Fruit fly (Drosophila melanogaster) whole organism, embryonic: ENCODE data around the gene Synd.

Source experiments
- ATbp ChIP-seq: fragments of 200-800 bp; sonication (Bioruptor generic); optimal IDR thresholded peaks from 2 replicates; lab custom pipeline; 2017; ENCODE audit warnings: missing biosample characterization, mild to moderate bottlenecking, missing genetic modification characterization, missing genetic modification reagents
- Abd-B ChIP-seq: fragments of 200-800 bp; sonication (Bioruptor generic); optimal IDR thresholded peaks from 2 replicates; lab custom pipeline; 2018; ENCODE audit warnings: missing biosample characterization, mild to moderate bottlenecking, missing genetic modification characterization, moderate library complexity
- Atf6 ChIP-seq: fragments of 200-800 bp; sonication (Bioruptor generic); IDR thresholded peaks from 2 replicates; pipeline ENCODE4 v1.3.6; 2022; ENCODE audit warnings: missing biosample characterization, missing genetic modification characterization
- CG10366 ChIP-seq: fragments of 200-800 bp; sonication (Bioruptor generic); IDR thresholded peaks from 2 replicates; pipeline ENCODE4 v1.3.6; 2022; ENCODE audit warnings: missing biosample characterization, missing genetic modification characterization
- CG10462 ChIP-seq: fragments of 200-800 bp; sonication (Bioruptor generic); optimal IDR thresholded peaks from 2 replicates; lab custom pipeline; 2016; ENCODE audit warnings: missing biosample characterization, missing genetic modification characterization
- CG11695 ChIP-seq: fragments of 200-800 bp; sonication (Bioruptor generic); IDR thresholded peaks from 3 replicates; pipeline ENCODE4 v1.3.6; 2022; ENCODE audit warnings: missing biosample characterization, missing genetic modification characterization
- CG12391 ChIP-seq: fragments of 200-800 bp; sonication (Bioruptor generic); optimal IDR thresholded peaks from 3 replicates; lab custom pipeline; 2018; ENCODE audit warnings: missing biosample characterization, mild to moderate bottlenecking, missing genetic modification characterization, moderate library complexity
- CG14014 ChIP-seq: fragments of 200-800 bp; sonication (Bioruptor generic); IDR thresholded peaks from 2 replicates; pipeline ENCODE4 v1.3.6; 2022; ENCODE audit warnings: missing biosample characterization, missing genetic modification characterization
- CG1602 ChIP-seq: fragments of 200-800 bp; sonication (Bioruptor generic); optimal IDR thresholded peaks from 3 replicates; lab custom pipeline; 2016; ENCODE audit warnings: missing biosample characterization, missing genetic modification characterization
- CG17328 ChIP-seq: fragments of 200-800 bp; sonication (Bioruptor generic); IDR thresholded peaks from 2 replicates; pipeline ENCODE4 v1.3.6; 2022; ENCODE audit warnings: missing biosample characterization, missing genetic modification characterization
- CG17359 ChIP-seq: fragments of 200-800 bp; sonication (Bioruptor generic); optimal IDR thresholded peaks from 3 replicates; lab custom pipeline; 2018; ENCODE audit warnings: missing biosample characterization, mild to moderate bottlenecking, missing genetic modification characterization, moderate library complexity
- CG1832 ChIP-seq: fragments of 200-800 bp; sonication (Bioruptor generic); optimal IDR thresholded peaks from 2 replicates; lab custom pipeline; 2017; ENCODE audit warnings: missing biosample characterization, mild to moderate bottlenecking, missing genetic modification characterization, inconsistent platforms
- CG2199 ChIP-seq: fragments of 200-800 bp; sonication (Bioruptor generic); IDR thresholded peaks from 3 replicates; pipeline ENCODE4 v1.3.6; 2022; ENCODE audit warnings: missing biosample characterization, missing genetic modification characterization
- CG2678 ChIP-seq: fragments of 200-800 bp; sonication (Bioruptor generic); optimal IDR thresholded peaks from 3 replicates; lab custom pipeline; 2019; ENCODE audit warnings: missing biosample characterization, mild to moderate bottlenecking, missing genetic modification characterization, moderate library complexity
- CG2712 ChIP-seq: fragments of 200-800 bp; optimal IDR thresholded peaks from 3 replicates; lab custom pipeline; 2019; ENCODE audit warnings: missing biosample characterization, mild to moderate bottlenecking, missing genetic modification characterization, moderate library complexity
- CG30403 ChIP-seq: fragments of 200-800 bp; sonication (Bioruptor generic); optimal IDR thresholded peaks from 3 replicates; lab custom pipeline; 2016; ENCODE audit warnings: missing biosample characterization, missing genetic modification characterization
- CG31365 ChIP-seq: fragments of 200-800 bp; sonication (Bioruptor generic); optimal IDR thresholded peaks from 2 replicates; lab custom pipeline; 2018; ENCODE audit warnings: missing biosample characterization, mild to moderate bottlenecking, missing genetic modification characterization
- CG3407 ChIP-seq: fragments of 200-800 bp; sonication (Bioruptor generic); optimal IDR thresholded peaks from 2 replicates; lab custom pipeline; 2018; ENCODE audit warnings: missing biosample characterization, mild to moderate bottlenecking, missing genetic modification characterization
- CG4730 ChIP-seq: fragments of 200-800 bp; sonication (Bioruptor generic); IDR thresholded peaks from 2 replicates; pipeline ENCODE4 v1.3.6; 2022; ENCODE audit warnings: missing biosample characterization, missing genetic modification characterization
- CG8388 ChIP-seq: fragments of 200-800 bp; sonication (Bioruptor generic); optimal IDR thresholded peaks from 2 replicates; lab custom pipeline; 2019; ENCODE audit warnings: missing biosample characterization, mild to moderate bottlenecking, missing genetic modification characterization, moderate library complexity
- CG8944 ChIP-seq: fragments of 200-800 bp; sonication (Bioruptor generic); optimal IDR thresholded peaks from 3 replicates; lab custom pipeline; 2016; ENCODE audit warnings: missing biosample characterization, missing genetic modification characterization
- CG9727 ChIP-seq: fragments of 200-800 bp; sonication (Bioruptor generic); optimal IDR thresholded peaks from 3 replicates; lab custom pipeline; 2017; ENCODE audit warnings: missing biosample characterization, mild to moderate bottlenecking, missing genetic modification characterization
- Chrac-16 ChIP-seq: fragments of 200-800 bp; sonication (Bioruptor generic); optimal IDR thresholded peaks from 3 replicates; lab custom pipeline; 2016; ENCODE audit warnings: missing biosample characterization, missing genetic modification characterization
- CoRest ChIP-seq: fragments of 200-800 bp; sonication (Bioruptor generic); optimal IDR thresholded peaks from 3 replicates; lab custom pipeline; 2018; ENCODE audit warnings: missing biosample characterization, mild to moderate bottlenecking, missing genetic modification characterization, moderate library complexity
- Drgx ChIP-seq: fragments of 200-800 bp; sonication (Bioruptor generic); IDR thresholded peaks from 2 replicates; pipeline ENCODE4 v1.3.6; 2022; ENCODE audit warnings: missing biosample characterization, missing genetic modification characterization
- Ets97D ChIP-seq: fragments of 200-800 bp; sonication (Bioruptor generic); optimal IDR thresholded peaks from 3 replicates; lab custom pipeline; 2016; ENCODE audit warnings: missing biosample characterization, missing genetic modification characterization
- Hsf ChIP-seq: fragments of 200-800 bp; sonication (Bioruptor generic); optimal IDR thresholded peaks from 3 replicates; lab custom pipeline; 2016; ENCODE audit warnings: missing biosample characterization, missing genetic modification characterization
- Mes4 ChIP-seq: fragments of 200-800 bp; sonication (Bioruptor generic); optimal IDR thresholded peaks from 2 replicates; lab custom pipeline; 2016; ENCODE audit warnings: missing biosample characterization, missing genetic modification characterization
- NC2α ChIP-seq: fragments of 200-800 bp; sonication (Bioruptor generic); optimal IDR thresholded peaks from 2 replicates; lab custom pipeline; 2016; ENCODE audit warnings: missing biosample characterization, missing genetic modification characterization
- PHDP ChIP-seq: fragments of 200-800 bp; sonication (Bioruptor generic); optimal IDR thresholded peaks from 3 replicates; lab custom pipeline; 2018; ENCODE audit warnings: missing biosample characterization, mild to moderate bottlenecking, missing genetic modification characterization, moderate library complexity
- Pdp1 ChIP-seq, 2 experiments: fragments of 200-800 bp; sonication (Bioruptor generic); optimal IDR thresholded peaks; 3 replicates each; lab custom pipeline; 2016; ENCODE audit warnings: missing biosample characterization in 2 of 2, missing genetic modification characterization in 2 of 2, mild to moderate bottlenecking in 1 of 2, moderate library complexity in 1 of 2
- Six4 ChIP-seq: fragments of 200-800 bp; sonication (Bioruptor generic); optimal IDR thresholded peaks from 2 replicates; lab custom pipeline; 2016; ENCODE audit warnings: missing biosample characterization, missing genetic modification characterization
- Sox102F ChIP-seq: fragments of 200-800 bp; sonication (Bioruptor generic); optimal IDR thresholded peaks from 2 replicates; lab custom pipeline; 2018; ENCODE audit warnings: missing biosample characterization, mild to moderate bottlenecking, missing genetic modification characterization, moderate library complexity
- Trl ChIP-seq, 3 experiments: fragments of >200 bp in 2 of 3; fragments of 200-800 bp in 1 of 3; sonication (Bioruptor generic) in 1 of 3; optimal IDR thresholded peaks; 2 replicates in 1 of 3; 3 replicates in 2 of 3; lab custom pipeline; 2016 to 2017; ENCODE audit warnings: missing biosample characterization in 1 of 3, missing genetic modification characterization in 1 of 3
- ci ChIP-seq: fragments of 200-800 bp; sonication (Bioruptor generic); IDR thresholded peaks from 3 replicates; pipeline ENCODE4 v1.3.6; 2022; ENCODE audit warnings: missing biosample characterization, missing genetic modification characterization
- dati ChIP-seq: fragments of 200-800 bp; sonication (Bioruptor generic); IDR thresholded peaks from 2 replicates; pipeline ENCODE4 v1.3.6; 2022; ENCODE audit warnings: missing biosample characterization, missing genetic modification characterization
- esg ChIP-seq: fragments of 200-800 bp; sonication (Bioruptor generic); conservative IDR thresholded peaks from 2 replicates; pipeline ENCODE4 v1.3.6; 2022; ENCODE audit warnings: missing biosample characterization, missing genetic modification characterization
- grau ChIP-seq: fragments of 200-800 bp; optimal IDR thresholded peaks from 3 replicates; lab custom pipeline; 2019; ENCODE audit warnings: missing biosample characterization, mild to moderate bottlenecking, missing genetic modification characterization, moderate library complexity
- gsb-n ChIP-seq: fragments of 200-800 bp; sonication (Bioruptor generic); optimal IDR thresholded peaks from 3 replicates; lab custom pipeline; 2018; ENCODE audit warnings: missing biosample characterization, mild to moderate bottlenecking, missing genetic modification characterization
- ind ChIP-seq: fragments of 200-800 bp; sonication (Bioruptor generic); optimal IDR thresholded peaks from 3 replicates; lab custom pipeline; 2016; ENCODE audit warnings: missing biosample characterization, missing genetic modification characterization
- nmo ChIP-seq: fragments of 200-800 bp; sonication (Bioruptor generic); optimal IDR thresholded peaks from 2 replicates; lab custom pipeline; 2018; ENCODE audit warnings: missing biosample characterization, mild to moderate bottlenecking, missing genetic modification characterization, moderate library complexity
- phol ChIP-seq: fragments of 200-800 bp; sonication (Bioruptor generic); optimal IDR thresholded peaks from 3 replicates; lab custom pipeline; 2018; ENCODE audit warnings: missing biosample characterization, mild to moderate bottlenecking, missing genetic modification characterization, moderate library complexity
- sens-2 ChIP-seq: fragments of 200-800 bp; sonication (Bioruptor generic); IDR thresholded peaks from 2 replicates; pipeline ENCODE4 v1.3.6; 2022; ENCODE audit warnings: missing biosample characterization, missing genetic modification characterization
- shn ChIP-seq: fragments of 200-800 bp; sonication (Bioruptor generic); optimal IDR thresholded peaks from 3 replicates; lab custom pipeline; 2016; ENCODE audit warnings: missing biosample characterization, missing genetic modification characterization
- sisA ChIP-seq: fragments of 200-800 bp; sonication (Bioruptor generic); IDR thresholded peaks from 2 replicates; pipeline ENCODE4 v1.3.6; 2022; ENCODE audit warnings: missing biosample characterization, missing genetic modification characterization
- slbo ChIP-seq: fragments of 200-800 bp; sonication (Bioruptor generic); IDR thresholded peaks from 2 replicates; pipeline ENCODE4 v1.3.6; 2022; ENCODE audit warnings: missing biosample characterization, missing genetic modification characterization
- sqz ChIP-seq: fragments of 200-800 bp; sonication (Bioruptor generic); optimal IDR thresholded peaks from 3 replicates; lab custom pipeline; 2018; ENCODE audit warnings: missing biosample characterization, mild to moderate bottlenecking, missing genetic modification characterization
- tx ChIP-seq: fragments of 200-800 bp; sonication (Bioruptor generic); optimal IDR thresholded peaks from 2 replicates; lab custom pipeline; 2016; ENCODE audit warnings: missing biosample characterization, missing genetic modification characterization
- vvl ChIP-seq: fragments of 200-800 bp; sonication (Bioruptor generic); IDR thresholded peaks from 2 replicates; pipeline ENCODE4 v1.3.6; 2022; ENCODE audit warnings: missing biosample characterization, missing genetic modification characterization
- zf30C ChIP-seq: fragments of 200-800 bp; sonication (Bioruptor generic); optimal IDR thresholded peaks from 3 replicates; lab custom pipeline; 2018; ENCODE audit warnings: missing biosample characterization, mild to moderate bottlenecking, missing genetic modification characterization

Synd gene

dm6 chr3R:20833664-20834063, 1.1 kb downstream of the Synd start (continued):
- TF ChIP-seq Trl (optimal IDR thresholded peaks at IDR 0.05; lab: Kevin White, UChicago) (no peak), Trl (GFP tag; optimal IDR thresholded peaks at IDR 0.05; lab: Kevin White, UChicago) (peak; percentile 11), grau (peak; percentile 22), CG14014 (GFP tag; lab: Robert Waterston, UW) (no peak), shn (GFP tag; lab: Kevin White, UChicago) (peak; percentile 18), CG8944 (GFP tag; lab: Kevin White, UChicago) (peak; percentile 32), ind (GFP tag; lab: Kevin White, UChicago) (peak; percentile 46), CG2678 (tag; lab: Kevin White, UChicago) (peak; percentile 2), Hsf (GFP tag; lab: Kevin White, UChicago) (peak; percentile 11), sens-2 (GFP tag; lab: Robert Waterston, UW) (0 out of 2 replicates have a peak, but pooled peaks have one; percentile 12), CoRest (tag; lab: Kevin White, UChicago) (peak; percentile 21), CG30403 (GFP tag; lab: Kevin White, UChicago) (peak; percentile 19), gsb-n (tag; lab: Kevin White, UChicago) (peak; percentile 10), CG9727 (GFP tag; lab: Kevin White, UChicago) (no peak), CG12391 (tag; lab: Kevin White, UChicago) (peak; percentile 45), Atf6 (GFP tag; lab: Robert Waterston, UW) (peak; percentile 32; the same call in 1 of the 2 replicates), CG17328 (GFP tag; lab: Robert Waterston, UW) (peak; percentile 44), CG2712 (peak; percentile 35), CG8388 (GFP tag; lab: Kevin White, UChicago) (peak; percentile 30), Pdp1 (GFP tag; optimal IDR thresholded peaks at IDR 0.05; lab: Kevin White, UChicago) (no peak), CG31365 (tag; lab: Kevin White, UChicago) (no peak), tx (peak; percentile 40), nmo (GFP tag; lab: Kevin White, UChicago) (peak; percentile 22), CG3407 (no peak), Mes4 (peak; percentile 9), ATbp (peak; percentile 10), PHDP (tag; lab: Kevin White, UChicago) (peak; percentile 39), vvl (peak; percentile 35; the same call in 1 of the 2 replicates), ci (GFP tag; lab: Robert Waterston, UW) (peak; percentile 62; the same call in 1 of the 3 replicates), CG11695 (GFP tag; lab: Robert Waterston, UW) (0 out of 3 replicates have a peak, but pooled peaks have one; percentile 28), Abd-B (GFP tag; lab: Kevin White, UChicago) (no peak), Ets97D (no peak), CG2199 (0 out of 3 replicates have a peak, but pooled peaks have one; percentile 15), Chrac-16 (peak; percentile 10), NC2α (GFP tag; lab: Kevin White, UChicago) (no peak), dati (GFP tag; lab: Robert Waterston, UW) (0 out of 2 replicates have a peak, but pooled peaks have one; percentile 3), sqz (peak; percentile 7), esg (no peak), CG1602 (GFP tag; lab: Kevin White, UChicago) (peak; percentile 18), sisA (GFP tag; lab: Robert Waterston, UW) (0 out of 2 replicates have a peak, but pooled peaks have one; percentile 29), Sox102F (GFP tag; lab: Kevin White, UChicago) (peak; percentile 61), zf30C (peak; percentile 62), CG17359 (tag; lab: Kevin White, UChicago) (peak; percentile 16), CG10366 (GFP tag; lab: Robert Waterston, UW) (peak; percentile 43), Six4 (GFP tag; lab: Kevin White, UChicago) (peak; percentile 20), CG1832 (GFP tag; lab: Kevin White, UChicago) (no peak), CG10462 (no peak), slbo (peak; percentile 62; the same call in 1 of the 2 replicates), Drgx (GFP tag; lab: Robert Waterston, UW) (0 out of 2 replicates have a peak, but pooled peaks have one; percentile 37), CG4730 (GFP tag; lab: Robert Waterston, UW) (no peak), phol (tag; lab: Kevin White, UChicago) (peak; percentile 38)
